Worm (Caenorhabditis elegans) whole organism, late embryonic: Measurements from ENCODE around the gene C17H11.4.

Source experiments
- C38D4.7 ChIP-seq: fragments of 200-800 bp; sonication (Bioruptor generic); optimal IDR thresholded peaks from 2 replicates; lab custom pipeline; 2018; ENCODE audit warnings: mild to moderate bottlenecking, missing genetic modification characterization, moderate library complexity, missing compliant biosample characterization
- F13H6.1 ChIP-seq: sonication (generic microtip); optimal IDR thresholded peaks from 2 replicates; lab custom pipeline; 2016; ENCODE audit warnings: missing genetic modification characterization, missing compliant biosample characterization
- K09A11.1 ChIP-seq: sonication (generic microtip); optimal IDR thresholded peaks from 2 replicates; lab custom pipeline; 2017; ENCODE audit warnings: antibody characterized with exemption, mild to moderate bottlenecking, missing genetic modification characterization, missing compliant biosample characterization; ENCODE audit not compliant: insufficient read depth
- Y22D7AL.16 ChIP-seq: sonication (generic microtip); optimal IDR thresholded peaks from 2 replicates; lab custom pipeline; 2016; ENCODE audit warnings: missing genetic modification characterization, missing compliant biosample characterization
- ahr-1 ChIP-seq: sonication (generic microtip); optimal IDR thresholded peaks from 2 replicates; lab custom pipeline; 2016; ENCODE audit warnings: missing genetic modification characterization, missing compliant biosample characterization
- ama-1 ChIP-seq: fragments of 150-350 bp; optimal IDR thresholded peaks from 2 replicates; lab custom pipeline; 2014
- ceh-14 ChIP-seq: sonication (generic microtip); optimal IDR thresholded peaks from 2 replicates; lab custom pipeline; 2016; ENCODE audit warnings: missing genotype, missing genetic modification characterization, missing compliant biosample characterization
- ceh-18 ChIP-seq: sonication (generic microtip); optimal IDR thresholded peaks from 2 replicates; lab custom pipeline; 2016; ENCODE audit warnings: missing genetic modification characterization, missing compliant biosample characterization
- ceh-19 ChIP-seq: fragments of 200-800 bp; sonication (Bioruptor generic); optimal IDR thresholded peaks from 2 replicates; lab custom pipeline; 2018; ENCODE audit warnings: mild to moderate bottlenecking, missing genetic modification characterization, missing compliant biosample characterization
- ceh-24 ChIP-seq: sonication (generic microtip); optimal IDR thresholded peaks from 2 replicates; lab custom pipeline; 2016; ENCODE audit warnings: mild to moderate bottlenecking, missing genetic modification characterization, missing compliant biosample characterization
- ceh-30 ChIP-seq: fragments of 150-350 bp; optimal IDR thresholded peaks from 2 replicates; lab custom pipeline; 2014; ENCODE audit warnings: missing biosample characterization, missing genetic modification characterization
- ceh-31 ChIP-seq: sonication (generic microtip); optimal IDR thresholded peaks from 2 replicates; lab custom pipeline; 2016; ENCODE audit warnings: missing genetic modification characterization, missing compliant biosample characterization
- ceh-6 ChIP-seq: fragments of 200-800 bp; sonication (Bioruptor generic); optimal IDR thresholded peaks from 2 replicates; lab custom pipeline; 2018; ENCODE audit warnings: mild to moderate bottlenecking, missing genetic modification characterization, missing compliant biosample characterization
- ceh-9 ChIP-seq: sonication (generic microtip); optimal IDR thresholded peaks from 2 replicates; lab custom pipeline; 2016; ENCODE audit warnings: mild to moderate bottlenecking, missing genetic modification characterization, inconsistent platforms, missing compliant biosample characterization
- che-1 ChIP-seq: sonication (generic microtip); optimal IDR thresholded peaks from 2 replicates; lab custom pipeline; 2016; ENCODE audit warnings: mild to moderate bottlenecking, missing genetic modification characterization, missing compliant biosample characterization
- elt-2 ChIP-seq: sonication (generic microtip); optimal IDR thresholded peaks from 2 replicates; lab custom pipeline; 2016; ENCODE audit warnings: missing genetic modification reagents, missing genetic modification characterization, missing compliant biosample characterization
- elt-4 ChIP-seq: sonication (generic microtip); optimal IDR thresholded peaks from 2 replicates; lab custom pipeline; 2016; ENCODE audit warnings: missing genetic modification characterization, missing compliant biosample characterization
- ets-4 ChIP-seq: sonication (generic microtip); optimal IDR thresholded peaks from 2 replicates; lab custom pipeline; 2016; ENCODE audit warnings: missing genetic modification characterization, missing compliant biosample characterization
- fkh-10 ChIP-seq: fragments of 150-350 bp; optimal IDR thresholded peaks from 2 replicates; lab custom pipeline; 2014; ENCODE audit warnings: missing biosample characterization, missing genetic modification reagents, missing genetic modification characterization
- fkh-6 ChIP-seq: sonication (generic microtip); optimal IDR thresholded peaks from 2 replicates; lab custom pipeline; 2016; ENCODE audit warnings: missing genetic modification characterization, missing compliant biosample characterization
- gmeb-2 ChIP-seq: sonication (generic microtip); optimal IDR thresholded peaks from 2 replicates; lab custom pipeline; 2016; ENCODE audit warnings: missing genetic modification characterization, inconsistent platforms, missing compliant biosample characterization
- hlh-13 ChIP-seq: fragments of 200-800 bp; sonication (Bioruptor generic); optimal IDR thresholded peaks from 2 replicates; lab custom pipeline; 2018; ENCODE audit warnings: mild to moderate bottlenecking, missing genetic modification characterization, missing compliant biosample characterization
- hlh-15 ChIP-seq: sonication (generic microtip); optimal IDR thresholded peaks from 2 replicates; lab custom pipeline; 2016; ENCODE audit warnings: missing genetic modification characterization, missing compliant biosample characterization
- hlh-6 ChIP-seq: sonication (generic microtip); optimal IDR thresholded peaks from 2 replicates; lab custom pipeline; 2016; ENCODE audit warnings: missing genotype, missing genetic modification characterization, missing compliant biosample characterization
- hlh-8 ChIP-seq: sonication (generic microtip); optimal IDR thresholded peaks from 2 replicates; lab custom pipeline; 2016; ENCODE audit warnings: missing genotype, missing genetic modification characterization, missing compliant biosample characterization
- madf-2 ChIP-seq: sonication (generic microtip); optimal IDR thresholded peaks from 2 replicates; lab custom pipeline; 2017; ENCODE audit warnings: missing genetic modification characterization, missing compliant biosample characterization
- mec-3 ChIP-seq: sonication (generic microtip); optimal IDR thresholded peaks from 2 replicates; lab custom pipeline; 2016; ENCODE audit warnings: borderline replicate concordance, missing genetic modification characterization, missing compliant biosample characterization
- nfya-1 ChIP-seq: sonication (generic microtip); optimal IDR thresholded peaks from 2 replicates; lab custom pipeline; 2017; ENCODE audit warnings: missing genetic modification characterization, mild to moderate bottlenecking, missing compliant biosample characterization, antibody characterized with exemption, moderate library complexity
- nhr-232 ChIP-seq: sonication (generic microtip); optimal IDR thresholded peaks from 2 replicates; lab custom pipeline; 2016; ENCODE audit warnings: missing genetic modification characterization, missing compliant biosample characterization
- npax-4 ChIP-seq: sonication (generic microtip); optimal IDR thresholded peaks from 2 replicates; lab custom pipeline; 2016; ENCODE audit warnings: missing genetic modification characterization, missing compliant biosample characterization
- odd-2 ChIP-seq: sonication (generic microtip); optimal IDR thresholded peaks from 2 replicates; lab custom pipeline; 2017; ENCODE audit warnings: antibody characterized with exemption, mild to moderate bottlenecking, missing genetic modification characterization, missing compliant biosample characterization
- pag-3 ChIP-seq: sonication (generic microtip); optimal IDR thresholded peaks from 2 replicates; lab custom pipeline; 2016; ENCODE audit warnings: missing compliant biosample characterization, missing genetic modification characterization, borderline replicate concordance
- pat-9 ChIP-seq: fragments of 200-800 bp; sonication (Bioruptor generic); optimal IDR thresholded peaks from 2 replicates; lab custom pipeline; 2018; ENCODE audit warnings: mild to moderate bottlenecking, missing genetic modification characterization, moderate library complexity, missing compliant biosample characterization
- pax-1 ChIP-seq: fragments of 150-350 bp; optimal IDR thresholded peaks from 2 replicates; lab custom pipeline; 2014; ENCODE audit warnings: missing biosample characterization, missing genetic modification characterization
- pha-2 ChIP-seq: sonication (generic microtip); optimal IDR thresholded peaks from 2 replicates; lab custom pipeline; 2017; ENCODE audit warnings: mild to moderate bottlenecking, missing genetic modification characterization, missing compliant biosample characterization
- pros-1 ChIP-seq: fragments of 150-350 bp; optimal IDR thresholded peaks from 2 replicates; lab custom pipeline; 2014; ENCODE audit warnings: missing biosample characterization, missing genetic modification reagents, missing genetic modification characterization
- ref-2 ChIP-seq: sonication (generic microtip); optimal IDR thresholded peaks from 2 replicates; lab custom pipeline; 2016; ENCODE audit warnings: missing genetic modification characterization, missing compliant biosample characterization
- rnt-1 ChIP-seq: sonication (generic microtip); optimal IDR thresholded peaks from 2 replicates; lab custom pipeline; 2016; ENCODE audit warnings: missing genetic modification characterization, missing compliant biosample characterization
- sox-2 ChIP-seq: fragments of 200-800 bp; sonication (Bioruptor generic); IDR thresholded peaks from 2 replicates; pipeline ENCODE4 v1.3.6; 2022; ENCODE audit warnings: missing genetic modification reagents, missing genetic modification characterization, missing compliant biosample characterization
- syd-9 ChIP-seq: sonication (generic microtip); optimal IDR thresholded peaks from 2 replicates; lab custom pipeline; 2016; ENCODE audit warnings: mild to moderate bottlenecking, missing genetic modification characterization, moderate library complexity, missing compliant biosample characterization
- tbx-2 ChIP-seq: sonication (generic microtip); optimal IDR thresholded peaks from 2 replicates; lab custom pipeline; 2016; ENCODE audit warnings: missing genetic modification characterization, missing compliant biosample characterization
- ttx-3 ChIP-seq: sonication (generic microtip); optimal IDR thresholded peaks from 2 replicates; lab custom pipeline; 2016; ENCODE audit warnings: missing genetic modification reagents, missing genetic modification characterization, missing compliant biosample characterization
- unc-42 ChIP-seq: sonication (generic microtip); optimal IDR thresholded peaks from 2 replicates; lab custom pipeline; 2016; ENCODE audit warnings: missing genotype, missing genetic modification characterization, missing compliant biosample characterization
- unc-86 ChIP-seq: sonication (generic microtip); optimal IDR thresholded peaks from 2 replicates; lab custom pipeline; 2016; ENCODE audit warnings: missing genetic modification characterization, missing compliant biosample characterization
- zip-5 ChIP-seq: sonication (generic microtip); optimal IDR thresholded peaks from 2 replicates; lab custom pipeline; 2016; ENCODE audit warnings: missing genetic modification characterization, missing compliant biosample characterization
- ztf-16 ChIP-seq: sonication (generic microtip); optimal IDR thresholded peaks from 2 replicates; lab custom pipeline; 2017; ENCODE audit warnings: missing genetic modification characterization, missing compliant biosample characterization

C17H11.4 gene

ce11 chrX:8185037-8185436, 3.6 kb upstream of the C17H11.4 start, which contains the start of gene C17H11.5:
C17H11.5 (minus strand) TSS chrX:8185137.
- TF ChIP-seq pax-1 (tag; lab: Kevin White, UChicago) (no peak), nfya-1 (tag; lab: Kevin White, UChicago) (no peak), C38D4.7 (GFP tag; lab: Kevin White, UChicago) (no peak), fkh-10 (GFP tag; lab: Kevin White, UChicago) (no peak), ets-4 (tag; lab: Kevin White, UChicago) (no peak)

DNA sequence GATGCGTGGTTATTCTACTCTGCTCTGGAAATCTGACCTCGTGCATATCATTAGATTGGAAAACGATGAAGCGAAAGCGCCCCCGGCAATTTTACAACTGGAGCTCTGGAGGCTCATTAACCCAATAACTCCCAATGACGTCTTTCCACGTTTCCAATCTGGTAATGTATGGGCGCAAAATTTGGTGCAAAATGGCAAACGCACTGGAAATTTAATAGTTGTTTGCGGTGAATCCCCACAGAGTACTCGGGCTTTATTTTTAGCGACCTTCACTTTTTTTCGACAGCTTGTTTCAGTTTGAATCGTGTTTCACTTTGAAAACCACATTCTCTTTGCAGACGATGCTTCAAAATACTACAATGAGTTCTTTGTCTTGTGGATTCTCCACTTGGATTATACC, 7.8 kb downstream of the C17H11.4 start, which contains the start of gene C17H11.1:
Gene C17H11.1 (plus strand): TSS at position 301 of the 400 bp plus-strand sequence.
- TF ChIP-seq fkh-6 (tag; lab: Kevin White, UChicago) (no peak), ceh-31 (no peak), pros-1 (tag; lab: Kevin White, UChicago) (no peak), ceh-9 (tag; lab: Kevin White, UChicago) (no peak), hlh-13 (GFP tag; lab: Kevin White, UChicago) (no peak), pha-2 (no peak), unc-86 (tag; lab: Kevin White, UChicago) (no peak), pag-3 (tag; lab: Kevin White, UChicago) (no peak)

- no peak for TF ChIP-seq ceh-6 (GFP tag; lab: Kevin White, UChicago)
- TF ChIP-seq nfya-1 (tag; lab: Kevin White, UChicago), result peak; percentile 24
- TF ChIP-seq unc-42 (tag; lab: Kevin White, UChicago), result peak; percentile 39
- no peak for TF ChIP-seq madf-2 (tag; lab: Kevin White, UChicago)
- TF ChIP-seq rnt-1, result no peak
- no peak for TF ChIP-seq syd-9 (tag; lab: Kevin White, UChicago)
- no peak for TF ChIP-seq ceh-14 (tag; lab: Kevin White, UChicago)
- TF ChIP-seq elt-4 (tag; lab: Kevin White, UChicago), result no peak
- TF ChIP-seq ceh-9 (tag; lab: Kevin White, UChicago), result no peak
- TF ChIP-seq K09A11.1 (tag; lab: Kevin White, UChicago), result no peak
- no peak for TF ChIP-seq elt-2 (tag; lab: Kevin White, UChicago)
- TF ChIP-seq mec-3, result no peak
- no peak for TF ChIP-seq ref-2 (tag; lab: Kevin White, UChicago)
Observed at ce11 chrX:8169534-8169933, 11.9 kb downstream of the C17H11.4 start, which contains the start of gene C17H11.2. C17H11.2 (plus strand) TSS chrX:8169930.

- TF ChIP-seq pros-1 (tag; lab: Kevin White, UChicago), result peak; percentile 34
- no peak for TF ChIP-seq npax-4 (tag; lab: Kevin White, UChicago)
- TF ChIP-seq ceh-30 (tag; lab: Kevin White, UChicago), result no peak
- TF ChIP-seq che-1 (tag; lab: Kevin White, UChicago), result no peak
- TF ChIP-seq mec-3, result no peak
- TF ChIP-seq hlh-8, result no peak
- TF ChIP-seq madf-2 (tag; lab: Kevin White, UChicago), result no peak
- no peak for TF ChIP-seq ttx-3
- TF ChIP-seq ama-1 (lab: Kevin White, UChicago), result no peak
- no peak for TF ChIP-seq sox-2
- no peak for TF ChIP-seq F13H6.1 (tag; lab: Kevin White, UChicago)
- TF ChIP-seq fkh-6 (tag; lab: Kevin White, UChicago), result no peak
- no peak for TF ChIP-seq odd-2 (tag; lab: Kevin White, UChicago)
- TF ChIP-seq C38D4.7 (GFP tag; lab: Kevin White, UChicago), result no peak
- no peak for TF ChIP-seq gmeb-2 (tag; lab: Kevin White, UChicago)
- no peak for TF ChIP-seq nhr-232 (tag; lab: Kevin White, UChicago)
- TF ChIP-seq hlh-15 (tag; lab: Kevin White, UChicago), result no peak
- no peak for TF ChIP-seq ceh-24 (tag; lab: Kevin White, UChicago)
- no peak for TF ChIP-seq pat-9
- peak; percentile 49 for TF ChIP-seq pag-3 (tag; lab: Kevin White, UChicago)
- TF ChIP-seq unc-86 (tag; lab: Kevin White, UChicago), result no peak
- TF ChIP-seq fkh-10 (GFP tag; lab: Kevin White, UChicago), result no peak
- TF ChIP-seq ztf-16 (tag; lab: Kevin White, UChicago), result no peak
- peak; percentile 29 for TF ChIP-seq ceh-18
- TF ChIP-seq ahr-1, result no peak
- no peak for TF ChIP-seq hlh-6 (tag; lab: Kevin White, UChicago)
- TF ChIP-seq tbx-2 (tag; lab: Kevin White, UChicago), result peak; percentile 62
- TF ChIP-seq nfya-1 (tag; lab: Kevin White, UChicago), result no peak
- peak; percentile 14 for TF ChIP-seq ceh-19 (GFP tag; lab: Kevin White, UChicago)
- TF ChIP-seq ref-2 (tag; lab: Kevin White, UChicago), result no peak
- no peak for TF ChIP-seq Y22D7AL.16 (tag; lab: Kevin White, UChicago)
- TF ChIP-seq zip-5 (tag; lab: Kevin White, UChicago), result no peak
Observed at ce11 chrX:8163555-8163954, 17.9 kb downstream of the C17H11.4 start.
